Fruit fly (Drosophila melanogaster): ENCODE data around the gene CAH2.

Gene CAH2

dm6 chr3L:12223635-12224016 lies 46.2 kb downstream of the CAH2 start (continued):
- peak; percentile 8 for TF ChIP-seq CG7839 (tag; optimal IDR thresholded peaks at IDR 0.05)
- no peak for TF ChIP-seq ind (GFP tag; optimal IDR thresholded peaks at IDR 0.05)
- no peak for TF ChIP-seq D19B (GFP tag; optimal IDR thresholded peaks at IDR 0.05)
- no peak for TF ChIP-seq Max (GFP tag; optimal IDR thresholded peaks at IDR 0.05)
- TF ChIP-seq tap (tag; optimal IDR thresholded peaks at IDR 0.05), result peak; percentile 9
- no peak for TF ChIP-seq CG14014 (GFP tag; IDR thresholded peaks at IDR 0.05)
- peak; percentile 11 for TF ChIP-seq CG2678 (tag; optimal IDR thresholded peaks at IDR 0.05)
- TF ChIP-seq CG18599 (GFP tag; optimal IDR thresholded peaks at IDR 0.05), result peak; percentile 43
- 0 out of 2 replicates have a peak, but pooled peaks have one; percentile 7 for TF ChIP-seq ssp (GFP tag; IDR thresholded peaks at IDR 0.05)
- TF ChIP-seq Hand (GFP tag; optimal IDR thresholded peaks at IDR 0.05), result no peak
- no peak for TF ChIP-seq prd (optimal IDR thresholded peaks at IDR 0.05)
- peak; percentile 45; the same call in 1 of the 3 replicates for TF ChIP-seq prd (GFP tag; IDR thresholded peaks at IDR 0.05)
- 0 out of 2 replicates have a peak, but pooled peaks have one; percentile 4 for TF ChIP-seq crol (GFP tag; IDR thresholded peaks at IDR 0.05)
- peak; percentile 38; the same call in 1 of the 2 replicates for TF ChIP-seq Drgx (GFP tag; IDR thresholded peaks at IDR 0.05)

dm6 chr3L:12227219-12227618 lies 49.8 kb downstream of the CAH2 start:
- TF ChIP-seq CG13894 (tag; optimal IDR thresholded peaks at IDR 0.05), result no peak
- TF ChIP-seq CG8281 (tag; optimal IDR thresholded peaks at IDR 0.05), result peak; percentile 87
- TF ChIP-seq Ets65A (GFP tag), result peak; percentile 84
- no peak for TF ChIP-seq pnt (GFP tag; optimal IDR thresholded peaks at IDR 0.05)
